Worm (Caenorhabditis elegans) whole organism, late embryonic: ENCODE results near the gene clec-38.

Source experiments
- C08G9.2 ChIP-seq: sonication (generic microtip); optimal IDR thresholded peaks from 2 replicates; lab custom pipeline; 2016; ENCODE audit warnings: mild to moderate bottlenecking, missing genetic modification characterization, moderate library complexity, missing compliant biosample characterization
- F13H6.1 ChIP-seq: sonication (generic microtip); optimal IDR thresholded peaks from 2 replicates; lab custom pipeline; 2016; ENCODE audit warnings: missing genetic modification characterization, missing compliant biosample characterization
- Y22D7AL.16 ChIP-seq: sonication (generic microtip); optimal IDR thresholded peaks from 2 replicates; lab custom pipeline; 2016; ENCODE audit warnings: missing genetic modification characterization, missing compliant biosample characterization
- ahr-1 ChIP-seq: sonication (generic microtip); optimal IDR thresholded peaks from 2 replicates; lab custom pipeline; 2016; ENCODE audit warnings: missing genetic modification characterization, missing compliant biosample characterization
- ceh-24 ChIP-seq: sonication (generic microtip); optimal IDR thresholded peaks from 2 replicates; lab custom pipeline; 2016; ENCODE audit warnings: mild to moderate bottlenecking, missing genetic modification characterization, missing compliant biosample characterization
- ceh-31 ChIP-seq: sonication (generic microtip); optimal IDR thresholded peaks from 2 replicates; lab custom pipeline; 2016; ENCODE audit warnings: missing genetic modification characterization, missing compliant biosample characterization
- ceh-34 ChIP-seq: sonication (generic microtip); optimal IDR thresholded peaks from 2 replicates; lab custom pipeline; 2016; ENCODE audit warnings: mild to moderate bottlenecking, missing genetic modification characterization, missing compliant biosample characterization
- ceh-48 ChIP-seq: sonication (generic microtip); optimal IDR thresholded peaks from 2 replicates; lab custom pipeline; 2016; ENCODE audit warnings: missing genetic modification characterization, inconsistent platforms, missing compliant biosample characterization
- che-1 ChIP-seq: sonication (generic microtip); optimal IDR thresholded peaks from 2 replicates; lab custom pipeline; 2016; ENCODE audit warnings: mild to moderate bottlenecking, missing genetic modification characterization, missing compliant biosample characterization
- dve-1 ChIP-seq: sonication (generic microtip); optimal IDR thresholded peaks from 2 replicates; lab custom pipeline; 2017; ENCODE audit warnings: antibody characterized with exemption, mild to moderate bottlenecking, missing genetic modification characterization, missing compliant biosample characterization
- elt-2 ChIP-seq: sonication (generic microtip); optimal IDR thresholded peaks from 2 replicates; lab custom pipeline; 2016; ENCODE audit warnings: missing genetic modification reagents, missing genetic modification characterization, missing compliant biosample characterization
- elt-4 ChIP-seq: sonication (generic microtip); optimal IDR thresholded peaks from 2 replicates; lab custom pipeline; 2016; ENCODE audit warnings: missing genetic modification characterization, missing compliant biosample characterization
- fax-1 ChIP-seq: sonication (generic microtip); optimal IDR thresholded peaks from 2 replicates; lab custom pipeline; 2016; ENCODE audit warnings: missing genotype, missing genetic modification characterization, missing compliant biosample characterization
- fkh-10 ChIP-seq: fragments of 150-350 bp; optimal IDR thresholded peaks from 2 replicates; lab custom pipeline; 2014; ENCODE audit warnings: missing biosample characterization, missing genetic modification reagents, missing genetic modification characterization
- gmeb-2 ChIP-seq: sonication (generic microtip); optimal IDR thresholded peaks from 2 replicates; lab custom pipeline; 2016; ENCODE audit warnings: missing genetic modification characterization, inconsistent platforms, missing compliant biosample characterization
- hlh-13 ChIP-seq: fragments of 200-800 bp; sonication (Bioruptor generic); optimal IDR thresholded peaks from 2 replicates; lab custom pipeline; 2018; ENCODE audit warnings: mild to moderate bottlenecking, missing genetic modification characterization, missing compliant biosample characterization
- hlh-30 ChIP-seq: sonication (generic microtip); optimal IDR thresholded peaks from 2 replicates; lab custom pipeline; 2017; ENCODE audit warnings: antibody characterized with exemption, missing genetic modification characterization, missing compliant biosample characterization; ENCODE audit not compliant: insufficient read depth
- hlh-6 ChIP-seq: sonication (generic microtip); optimal IDR thresholded peaks from 2 replicates; lab custom pipeline; 2016; ENCODE audit warnings: missing genotype, missing genetic modification characterization, missing compliant biosample characterization
- lim-6 ChIP-seq: sonication (generic microtip); optimal IDR thresholded peaks from 2 replicates; lab custom pipeline; 2016; ENCODE audit warnings: missing genetic modification characterization, missing compliant biosample characterization
- lin-11 ChIP-seq: fragments of 200-800 bp; sonication (Bioruptor generic); optimal IDR thresholded peaks from 2 replicates; lab custom pipeline; 2018; ENCODE audit warnings: mild to moderate bottlenecking, missing genetic modification characterization, missing compliant biosample characterization
- madf-2 ChIP-seq: sonication (generic microtip); optimal IDR thresholded peaks from 2 replicates; lab custom pipeline; 2017; ENCODE audit warnings: missing genetic modification characterization, missing compliant biosample characterization
- nhr-11 ChIP-seq: fragments of 150-350 bp; optimal IDR thresholded peaks from 2 replicates; lab custom pipeline; 2014; ENCODE audit warnings: missing biosample characterization, missing genetic modification characterization
- nhr-232 ChIP-seq: sonication (generic microtip); optimal IDR thresholded peaks from 2 replicates; lab custom pipeline; 2016; ENCODE audit warnings: missing genetic modification characterization, missing compliant biosample characterization
- npax-4 ChIP-seq: sonication (generic microtip); optimal IDR thresholded peaks from 2 replicates; lab custom pipeline; 2016; ENCODE audit warnings: missing genetic modification characterization, missing compliant biosample characterization
- odd-2 ChIP-seq: sonication (generic microtip); optimal IDR thresholded peaks from 2 replicates; lab custom pipeline; 2017; ENCODE audit warnings: antibody characterized with exemption, mild to moderate bottlenecking, missing genetic modification characterization, missing compliant biosample characterization
- pag-3 ChIP-seq: sonication (generic microtip); optimal IDR thresholded peaks from 2 replicates; lab custom pipeline; 2016; ENCODE audit warnings: missing compliant biosample characterization, missing genetic modification characterization, borderline replicate concordance
- pat-9 ChIP-seq: fragments of 200-800 bp; sonication (Bioruptor generic); optimal IDR thresholded peaks from 2 replicates; lab custom pipeline; 2018; ENCODE audit warnings: mild to moderate bottlenecking, missing genetic modification characterization, moderate library complexity, missing compliant biosample characterization
- pha-4 ChIP-seq: fragments of 150-350 bp; optimal IDR thresholded peaks from 2 replicates; lab custom pipeline; 2018; ENCODE audit warnings: missing biosample characterization, missing genetic modification reagents, missing genetic modification characterization
- pqm-1 ChIP-seq: sonication (generic microtip); optimal IDR thresholded peaks from 2 replicates; lab custom pipeline; 2016; ENCODE audit warnings: missing genetic modification characterization, missing compliant biosample characterization
- pros-1 ChIP-seq: fragments of 150-350 bp; optimal IDR thresholded peaks from 2 replicates; lab custom pipeline; 2014; ENCODE audit warnings: missing biosample characterization, missing genetic modification reagents, missing genetic modification characterization
- ref-2 ChIP-seq: sonication (generic microtip); optimal IDR thresholded peaks from 2 replicates; lab custom pipeline; 2016; ENCODE audit warnings: missing genetic modification characterization, missing compliant biosample characterization
- sdc-2 ChIP-seq: sonication (generic microtip); optimal IDR thresholded peaks from 2 replicates; lab custom pipeline; 2016; ENCODE audit warnings: missing genotype, missing genetic modification characterization, missing compliant biosample characterization
- sox-4 ChIP-seq: sonication (generic microtip); optimal IDR thresholded peaks from 2 replicates; lab custom pipeline; 2017; ENCODE audit warnings: mild to moderate bottlenecking, missing genetic modification characterization, inconsistent platforms, missing compliant biosample characterization
- syd-9 ChIP-seq: sonication (generic microtip); optimal IDR thresholded peaks from 2 replicates; lab custom pipeline; 2016; ENCODE audit warnings: mild to moderate bottlenecking, missing genetic modification characterization, moderate library complexity, missing compliant biosample characterization
- tbx-2 ChIP-seq: sonication (generic microtip); optimal IDR thresholded peaks from 2 replicates; lab custom pipeline; 2016; ENCODE audit warnings: missing genetic modification characterization, missing compliant biosample characterization
- tbx-7 ChIP-seq: sonication (generic microtip); optimal IDR thresholded peaks from 2 replicates; lab custom pipeline; 2016; ENCODE audit warnings: missing genotype, missing genetic modification characterization, missing compliant biosample characterization
- ttx-3 ChIP-seq: sonication (generic microtip); optimal IDR thresholded peaks from 2 replicates; lab custom pipeline; 2016; ENCODE audit warnings: missing genetic modification reagents, missing genetic modification characterization, missing compliant biosample characterization
- unc-86 ChIP-seq: sonication (generic microtip); optimal IDR thresholded peaks from 2 replicates; lab custom pipeline; 2016; ENCODE audit warnings: missing genetic modification characterization, missing compliant biosample characterization
- zip-5 ChIP-seq: sonication (generic microtip); optimal IDR thresholded peaks from 2 replicates; lab custom pipeline; 2016; ENCODE audit warnings: missing genetic modification characterization, missing compliant biosample characterization

Gene clec-38

DNA sequence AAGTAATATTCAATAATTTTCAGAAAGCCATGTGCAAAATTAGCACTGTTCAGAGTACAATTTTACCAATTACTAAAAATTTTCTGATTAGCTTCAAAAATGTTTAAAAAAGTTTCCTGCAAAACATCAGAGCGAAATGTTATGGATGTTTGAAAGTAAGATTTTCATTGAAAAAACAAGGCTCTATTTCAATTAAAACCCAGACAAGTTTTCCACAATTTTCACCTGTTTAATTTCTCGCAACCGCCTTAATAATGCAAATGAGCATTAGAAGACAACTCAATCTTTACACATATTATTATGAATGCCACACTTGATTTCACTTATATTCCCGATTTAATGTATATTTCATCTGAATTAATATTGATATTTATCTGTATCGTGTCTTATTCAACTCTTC lies 40.9 kb downstream of the clec-38 start, which contains the start of gene srz-101:
Gene srz-101, plus strand, starts transcription at position 301 of the 400 bp plus-strand sequence.
- no peak for TF ChIP-seq pqm-1 (tag; lab: Kevin White, UChicago)

- TF ChIP-seq gmeb-2 (tag; lab: Kevin White, UChicago) (no peak), madf-2 (tag; lab: Kevin White, UChicago) (no peak), lin-11 (tag; lab: Kevin White, UChicago) (no peak), odd-2 (tag; lab: Kevin White, UChicago) (no peak), sox-4 (no peak), C08G9.2 (tag; lab: Kevin White, UChicago) (no peak), hlh-30 (tag; lab: Kevin White, UChicago) (no peak), lim-6 (tag; lab: Kevin White, UChicago) (no peak), syd-9 (tag; lab: Kevin White, UChicago) (no peak), F13H6.1 (tag; lab: Kevin White, UChicago) (no peak), dve-1 (no peak), che-1 (tag; lab: Kevin White, UChicago) (no peak), fkh-10 (GFP tag; lab: Kevin White, UChicago) (no peak), ref-2 (tag; lab: Kevin White, UChicago) (no peak), nhr-11 (tag; lab: Kevin White, UChicago) (no peak)
Measured at ce11 chrV:16693732-16694131, 41.7 kb downstream of the clec-38 start, which contains the start of gene srw-42. Gene srw-42 (minus strand): TSS chrV:16693832.

ce11 chrV:16692988-16693387 lies 42.4 kb downstream of the clec-38 start:
- TF ChIP-seq C08G9.2 (tag; lab: Kevin White, UChicago): no peak
- TF ChIP-seq ahr-1: no peak
- TF ChIP-seq hlh-13 (GFP tag; lab: Kevin White, UChicago): no peak
- no peak for TF ChIP-seq tbx-7 (tag; lab: Kevin White, UChicago)
- no peak for TF ChIP-seq elt-2
- TF ChIP-seq fax-1 (tag; lab: Kevin White, UChicago): no peak
- no peak for TF ChIP-seq pag-3
- TF ChIP-seq ceh-34: no peak
- TF ChIP-seq odd-2 (tag; lab: Kevin White, UChicago): no peak
- TF ChIP-seq pros-1 (tag; lab: Kevin White, UChicago): no peak
- TF ChIP-seq pha-4 (tag; lab: Kevin White, UChicago): no peak
- TF ChIP-seq npax-4 (tag; lab: Kevin White, UChicago): no peak
- no peak for TF ChIP-seq zip-5

DNA sequence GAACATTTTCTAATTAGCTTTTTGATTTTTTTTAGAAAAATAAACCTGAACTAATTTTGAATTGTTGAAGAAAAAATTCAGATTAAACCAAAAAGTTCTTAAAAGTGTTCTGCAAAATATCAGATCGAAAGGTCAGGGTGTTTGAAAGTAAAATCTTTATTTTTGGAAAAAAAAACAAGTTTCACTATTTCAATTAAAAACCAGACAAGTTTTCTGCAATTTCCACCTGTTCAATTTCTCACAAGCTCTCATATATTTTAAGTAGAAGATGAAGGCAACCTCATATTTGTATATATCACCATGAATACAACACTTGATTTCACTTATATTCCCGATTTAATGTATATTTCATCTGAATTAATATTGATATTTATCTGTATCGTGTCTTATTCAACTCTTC lies 48.2 kb downstream of the clec-38 start, which contains the start of gene srz-102:
Gene srz-102, plus strand, starts transcription at position 301 of the 400 bp plus-strand sequence.
- no peak for TF ChIP-seq C08G9.2 (tag; lab: Kevin White, UChicago)
- TF ChIP-seq fax-1 (tag; lab: Kevin White, UChicago): no peak
- TF ChIP-seq ceh-48 (tag; lab: Kevin White, UChicago): no peak
- TF ChIP-seq elt-4 (tag; lab: Kevin White, UChicago): no peak
- no peak for TF ChIP-seq hlh-6 (tag; lab: Kevin White, UChicago)
- TF ChIP-seq ceh-31: no peak
- no peak for TF ChIP-seq ahr-1
- TF ChIP-seq syd-9 (tag; lab: Kevin White, UChicago): no peak
- no peak for TF ChIP-seq dve-1

DNA sequence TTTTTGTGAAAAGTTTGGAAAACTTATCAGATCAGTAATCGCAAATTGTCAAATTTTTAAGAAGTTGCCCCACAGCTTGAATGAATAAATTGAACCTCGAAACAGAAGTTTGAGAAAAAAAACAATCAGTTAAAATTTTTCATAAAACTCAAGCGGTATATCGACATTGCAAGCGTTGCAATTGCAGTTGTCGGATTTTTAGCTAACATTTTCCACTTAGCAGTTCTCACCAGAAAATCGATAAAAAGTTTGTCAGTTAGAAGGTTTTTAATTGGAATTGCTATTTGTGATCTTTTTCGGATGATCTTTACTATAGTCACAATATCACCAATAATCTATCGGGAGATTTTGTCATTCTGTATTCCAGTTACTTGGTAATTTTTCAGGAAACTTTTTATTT lies 49.7 kb downstream of the clec-38 start, which contains the start of gene srw-43:
Gene srw-43, plus strand, starts transcription at position 301 of the 400 bp plus-strand sequence.
- no peak for TF ChIP-seq tbx-2
- TF ChIP-seq sdc-2: no peak
- TF ChIP-seq pros-1 (tag; lab: Kevin White, UChicago): no peak
- TF ChIP-seq Y22D7AL.16 (tag; lab: Kevin White, UChicago): no peak
- no peak for TF ChIP-seq odd-2 (tag; lab: Kevin White, UChicago)
- TF ChIP-seq sox-4: no peak
- TF ChIP-seq ttx-3 (tag; lab: Kevin White, UChicago): no peak
- no peak for TF ChIP-seq fkh-10 (GFP tag; lab: Kevin White, UChicago)
- no peak for TF ChIP-seq ceh-24 (tag; lab: Kevin White, UChicago)
- TF ChIP-seq unc-86 (tag; lab: Kevin White, UChicago): no peak
- no peak for TF ChIP-seq pat-9 (tag; lab: Kevin White, UChicago)
- TF ChIP-seq nhr-232 (tag; lab: Kevin White, UChicago): no peak
